Fruit fly (Drosophila melanogaster) whole organism, embryonic: ENCODE measurements around the gene Gcn5.
A peak's percentile ranks its signal among the peaks of the same experiment; 100 is the strongest.

ENCODE experiments used
- Bdp1 ChIP-seq: fragments of 200-800 bp; sonication (Bioruptor generic); optimal IDR thresholded peaks from 3 replicates; lab custom pipeline; 2016; ENCODE audit warnings: missing biosample characterization, missing genetic modification characterization
- CG10209 ChIP-seq: fragments of 200-800 bp; sonication (Bioruptor generic); optimal IDR thresholded peaks from 3 replicates; lab custom pipeline; 2017; ENCODE audit warnings: missing biosample characterization, mild to moderate bottlenecking, missing genetic modification characterization, missing genetic modification reagents
- CG1024 ChIP-seq: fragments of 200-800 bp; sonication (Bioruptor generic); IDR thresholded peaks from 2 replicates; pipeline ENCODE4 v1.3.6; 2022; ENCODE audit warnings: missing biosample characterization, missing genetic modification characterization
- CG11093 ChIP-seq: fragments of 200-800 bp; sonication (Bioruptor generic); IDR thresholded peaks from 3 replicates; pipeline ENCODE4 v1.3.6; 2022; ENCODE audit warnings: missing biosample characterization, missing genetic modification characterization
- CG11456 ChIP-seq: fragments of 200-800 bp; sonication (Bioruptor generic); IDR thresholded peaks from 3 replicates; pipeline ENCODE4 v1.3.6; 2022; ENCODE audit warnings: missing biosample characterization, missing genetic modification characterization
- CG1233 ChIP-seq: fragments of 200-800 bp; sonication (Bioruptor generic); optimal IDR thresholded peaks from 4 replicates; lab custom pipeline; 2018; ENCODE audit warnings: missing biosample characterization, mild to moderate bottlenecking, missing genetic modification characterization
- CG14014 ChIP-seq: fragments of 200-800 bp; sonication (Bioruptor generic); IDR thresholded peaks from 2 replicates; pipeline ENCODE4 v1.3.6; 2022; ENCODE audit warnings: missing biosample characterization, missing genetic modification characterization
- CG16815 ChIP-seq: fragments of 200-800 bp; sonication (Bioruptor generic); optimal IDR thresholded peaks from 3 replicates; lab custom pipeline; 2017; ENCODE audit warnings: missing biosample characterization, mild to moderate bottlenecking, missing genetic modification characterization
- CG17328 ChIP-seq: fragments of 200-800 bp; sonication (Bioruptor generic); IDR thresholded peaks from 2 replicates; pipeline ENCODE4 v1.3.6; 2022; ENCODE audit warnings: missing biosample characterization, missing genetic modification characterization
- CG32767 ChIP-seq: fragments of 200-800 bp; sonication (Bioruptor generic); IDR thresholded peaks from 2 replicates; pipeline ENCODE4 v1.3.6; 2022; ENCODE audit warnings: missing biosample characterization, missing genetic modification characterization
- CG34422 ChIP-seq: fragments of 200-800 bp; sonication (Bioruptor generic); IDR thresholded peaks from 3 replicates; pipeline ENCODE4 v1.3.6; 2022; ENCODE audit warnings: missing biosample characterization, missing genetic modification characterization
- CG3995 ChIP-seq: fragments of 200-800 bp; sonication (Bioruptor generic); optimal IDR thresholded peaks from 3 replicates; lab custom pipeline; 2016; ENCODE audit warnings: missing biosample characterization, missing genetic modification characterization
- CG6654 ChIP-seq: fragments of 200-800 bp; sonication (Bioruptor generic); optimal IDR thresholded peaks from 2 replicates; lab custom pipeline; 2017; ENCODE audit warnings: missing biosample characterization, mild to moderate bottlenecking, missing genetic modification characterization
- CG6683 ChIP-seq: fragments of 200-800 bp; sonication (Bioruptor generic); optimal IDR thresholded peaks from 2 replicates; lab custom pipeline; 2017; ENCODE audit warnings: missing biosample characterization, mild to moderate bottlenecking, missing genetic modification characterization, missing genetic modification reagents
- CG6689 ChIP-seq: fragments of 200-800 bp; sonication (Bioruptor generic); IDR thresholded peaks from 2 replicates; pipeline ENCODE4 v1.3.6; 2022; ENCODE audit warnings: missing biosample characterization, missing genetic modification characterization
- CG7987 ChIP-seq: fragments of 200-800 bp; sonication (Bioruptor generic); optimal IDR thresholded peaks from 2 replicates; lab custom pipeline; 2018; ENCODE audit warnings: missing biosample characterization, mild to moderate bottlenecking, missing genetic modification characterization, moderate library complexity
- CG8359 ChIP-seq: fragments of 200-800 bp; sonication (Bioruptor generic); optimal IDR thresholded peaks from 2 replicates; lab custom pipeline; 2017; ENCODE audit warnings: missing biosample characterization, mild to moderate bottlenecking, missing genetic modification characterization, borderline replicate concordance
- CG8478 ChIP-seq: fragments of >200 bp; optimal IDR thresholded peaks from 2 replicates; lab custom pipeline; 2018
- CG8765 ChIP-seq: fragments of 200-800 bp; sonication (Bioruptor generic); IDR thresholded peaks from 2 replicates; pipeline ENCODE4 v1.3.6; 2022; ENCODE audit warnings: missing biosample characterization, missing genetic modification characterization
- CG9437 ChIP-seq: fragments of 200-800 bp; sonication (Bioruptor generic); optimal IDR thresholded peaks from 2 replicates; lab custom pipeline; 2018; ENCODE audit warnings: missing biosample characterization, mild to moderate bottlenecking, missing genetic modification characterization
- CG9817 ChIP-seq: fragments of 200-800 bp; sonication (Bioruptor generic); optimal IDR thresholded peaks from 2 replicates; lab custom pipeline; 2018; ENCODE audit warnings: missing biosample characterization, mild to moderate bottlenecking, missing genetic modification characterization, moderate library complexity
- CG9876 ChIP-seq: fragments of 200-800 bp; sonication (Bioruptor generic); optimal IDR thresholded peaks from 2 replicates; lab custom pipeline; 2016; ENCODE audit warnings: missing biosample characterization, missing genetic modification characterization
- D19A ChIP-seq: fragments of 200-800 bp; optimal IDR thresholded peaks from 3 replicates; lab custom pipeline; 2019; ENCODE audit warnings: missing biosample characterization, mild to moderate bottlenecking, missing genetic modification characterization, moderate library complexity
- Dbx ChIP-seq: fragments of 200-800 bp; sonication (Bioruptor generic); IDR thresholded peaks from 3 replicates; pipeline ENCODE4 v1.3.6; 2022; ENCODE audit warnings: missing biosample characterization, missing genetic modification characterization
- E2f2 ChIP-seq: fragments of 200-800 bp; sonication (Bioruptor generic); IDR thresholded peaks from 2 replicates; pipeline ENCODE4 v1.3.6; 2022; ENCODE audit warnings: missing biosample characterization, missing genetic modification characterization
- HHEX ChIP-seq: fragments of 200-800 bp; sonication (Bioruptor generic); optimal IDR thresholded peaks from 3 replicates; lab custom pipeline; 2017; ENCODE audit warnings: missing biosample characterization, mild to moderate bottlenecking, missing genetic modification characterization, missing genetic modification reagents
- Hmx ChIP-seq: fragments of 200-800 bp; sonication (Bioruptor generic); optimal IDR thresholded peaks from 2 replicates; lab custom pipeline; 2016; ENCODE audit warnings: missing biosample characterization, missing genetic modification characterization
- MTF-1 ChIP-seq: fragments of 200-800 bp; sonication (Bioruptor generic); optimal IDR thresholded peaks from 2 replicates; lab custom pipeline; 2018; ENCODE audit warnings: missing biosample characterization, mild to moderate bottlenecking, missing genetic modification characterization, borderline replicate concordance
- NC2β ChIP-seq: fragments of 200-800 bp; sonication (Bioruptor generic); optimal IDR thresholded peaks from 2 replicates; lab custom pipeline; 2016; ENCODE audit warnings: missing biosample characterization, missing genetic modification characterization
- Nf-YA ChIP-seq: fragments of 200-800 bp; sonication (Bioruptor generic); IDR thresholded peaks from 2 replicates; pipeline ENCODE4 v1.3.6; 2022; ENCODE audit warnings: missing biosample characterization, missing genetic modification characterization
- Poxn ChIP-seq: fragments of 200-800 bp; sonication (Bioruptor generic); IDR thresholded peaks from 2 replicates; pipeline ENCODE4 v1.3.6; 2022; ENCODE audit warnings: missing biosample characterization, missing genetic modification characterization
- Rfx ChIP-seq: fragments of 200-800 bp; sonication (Bioruptor generic); IDR thresholded peaks from 2 replicates; pipeline ENCODE4 v1.3.6; 2022; ENCODE audit warnings: missing biosample characterization, missing genetic modification characterization
- Spps ChIP-seq: fragments of 200-800 bp; sonication (Bioruptor generic); optimal IDR thresholded peaks from 2 replicates; lab custom pipeline; 2018; ENCODE audit warnings: missing biosample characterization, mild to moderate bottlenecking, missing genetic modification characterization
- TFAM ChIP-seq: fragments of 200-800 bp; sonication (Bioruptor generic); optimal IDR thresholded peaks from 2 replicates; lab custom pipeline; 2017; ENCODE audit warnings: missing biosample characterization, missing genetic modification characterization, inconsistent platforms
- ac ChIP-seq: fragments of 200-800 bp; sonication (Bioruptor generic); optimal IDR thresholded peaks from 3 replicates; lab custom pipeline; 2017; ENCODE audit warnings: missing biosample characterization, mild to moderate bottlenecking, missing genetic modification characterization
- ara ChIP-seq: fragments of 200-800 bp; sonication (Bioruptor generic); IDR thresholded peaks from 2 replicates; pipeline ENCODE4 v1.3.6; 2022; ENCODE audit warnings: missing biosample characterization, missing genetic modification characterization
- az2 ChIP-seq: fragments of 200-800 bp; sonication (Bioruptor generic); optimal IDR thresholded peaks from 3 replicates; lab custom pipeline; 2016; ENCODE audit warnings: missing biosample characterization, missing genetic modification characterization
- bab2 ChIP-seq: fragments of 200-800 bp; sonication (Bioruptor generic); optimal IDR thresholded peaks from 2 replicates; lab custom pipeline; 2016; ENCODE audit warnings: missing biosample characterization, missing genetic modification characterization
- dan ChIP-seq: fragments of 200-800 bp; sonication (Bioruptor generic); IDR thresholded peaks from 2 replicates; pipeline ENCODE4 v1.3.6; 2022; ENCODE audit warnings: missing biosample characterization, missing genetic modification characterization
- dmrt99B ChIP-seq: fragments of 200-800 bp; sonication (Bioruptor generic); optimal IDR thresholded peaks from 2 replicates; lab custom pipeline; 2018; ENCODE audit warnings: missing biosample characterization, mild to moderate bottlenecking, missing genetic modification characterization, moderate library complexity
- eve ChIP-seq, 2 experiments: fragments of >200 bp; optimal IDR thresholded peaks; 2 replicates each; lab custom pipeline; 2017; ENCODE audit warnings: missing biosample characterization in 2 of 2, missing genetic modification characterization in 2 of 2
- exex ChIP-seq: fragments of 200-800 bp; sonication (Bioruptor generic); optimal IDR thresholded peaks from 4 replicates; lab custom pipeline; 2018; ENCODE audit warnings: missing biosample characterization, mild to moderate bottlenecking, missing genetic modification characterization, moderate library complexity
- gce ChIP-seq: fragments of 200-800 bp; sonication (Bioruptor generic); IDR thresholded peaks from 3 replicates; pipeline ENCODE4 v1.3.6; 2022; ENCODE audit warnings: missing biosample characterization, missing genetic modification characterization
- h ChIP-seq: fragments of >200 bp; optimal IDR thresholded peaks from 2 replicates; lab custom pipeline; 2017
- hkb ChIP-seq, 2 experiments: fragments of 200-800 bp in 1 of 2; fragments of >200 bp in 1 of 2; sonication (Bioruptor generic) in 1 of 2; IDR thresholded peaks in 1 of 2; optimal IDR thresholded peaks in 1 of 2; 2 replicates each; pipeline versions ENCODE4 v1.3.6 to Lab custom; 2017 to 2022; ENCODE audit warnings: missing biosample characterization in 1 of 2, missing genetic modification characterization in 1 of 2
- kay ChIP-seq: fragments of 200-800 bp; sonication (Bioruptor generic); optimal IDR thresholded peaks from 2 replicates; lab custom pipeline; 2016; ENCODE audit warnings: missing biosample characterization, missing genetic modification characterization
- mirr ChIP-seq: fragments of 200-800 bp; sonication (Bioruptor generic); optimal IDR thresholded peaks from 3 replicates; lab custom pipeline; 2018; ENCODE audit warnings: missing biosample characterization, mild to moderate bottlenecking, missing genetic modification characterization
- odd ChIP-seq: fragments of 200-800 bp; sonication (Bioruptor generic); optimal IDR thresholded peaks from 2 replicates; lab custom pipeline; 2017; ENCODE audit warnings: missing biosample characterization, mild to moderate bottlenecking, missing genetic modification characterization
- pho ChIP-seq: fragments of 200-800 bp; sonication (Bioruptor generic); optimal IDR thresholded peaks from 2 replicates; lab custom pipeline; 2016; ENCODE audit warnings: missing biosample characterization, missing genetic modification characterization
- pita ChIP-seq: fragments of 200-800 bp; sonication (Bioruptor generic); optimal IDR thresholded peaks from 2 replicates; lab custom pipeline; 2017; ENCODE audit warnings: missing biosample characterization, mild to moderate bottlenecking, missing genetic modification characterization
- vnd ChIP-seq: fragments of 200-800 bp; sonication (Bioruptor generic); IDR thresholded peaks from 3 replicates; pipeline ENCODE4 v1.3.6; 2022; ENCODE audit warnings: missing biosample characterization, missing genetic modification characterization; ENCODE audit not compliant: partially characterized antibody

Gene Gcn5

dm6 chr3L:12533392-12534070, 9.7 kb upstream of the Gcn5 start, which contains the start of the genes Tsf2 and CG34242 (continued):
- TF ChIP-seq CG9876 (GFP tag; lab: Kevin White, UChicago) = no peak
- TF ChIP-seq hkb (optimal IDR thresholded peaks at IDR 0.05; lab: Kevin White, UChicago) = no peak
- TF ChIP-seq hkb (GFP tag; IDR thresholded peaks at IDR 0.05; lab: Robert Waterston, UW) = peak; percentile 85
- TF ChIP-seq Poxn (GFP tag; lab: Robert Waterston, UW) = peak; percentile 31; the same call in 1 of the 2 replicates
- TF ChIP-seq CG8359 (GFP tag; lab: Kevin White, UChicago) = peak; percentile 45
- TF ChIP-seq bab2 (GFP tag; lab: Kevin White, UChicago) = no peak
- no peak for TF ChIP-seq CG16815
- peak; percentile 96 for TF ChIP-seq Rfx (GFP tag; lab: Robert Waterston, UW)
- peak; percentile 87 for TF ChIP-seq CG8765 (GFP tag; lab: Robert Waterston, UW)
- peak; percentile 81 for TF ChIP-seq dmrt99B (tag; lab: Kevin White, UChicago)
- peak; percentile 92 for TF ChIP-seq CG34422
- TF ChIP-seq Nf-YA (GFP tag; lab: Robert Waterston, UW) = peak; percentile 91
- peak; percentile 84 for TF ChIP-seq dan (GFP tag; lab: Robert Waterston, UW)
- TF ChIP-seq CG6683 (GFP tag; lab: Kevin White, UChicago) = peak; percentile 58
- no peak for TF ChIP-seq TFAM (GFP tag; lab: Kevin White, UChicago)
- peak; percentile 94 for TF ChIP-seq Dbx (GFP tag; lab: Robert Waterston, UW)
- TF ChIP-seq h = no peak
- peak; percentile 59 for TF ChIP-seq CG7987 (GFP tag; lab: Kevin White, UChicago)
- 0 out of 2 replicates have a peak, but pooled peaks have one; percentile 12 for TF ChIP-seq CG1024 (GFP tag; lab: Robert Waterston, UW)
- TF ChIP-seq CG14014 = peak; percentile 94
- no peak for TF ChIP-seq eve (GFP tag; optimal IDR thresholded peaks at IDR 0.05; lab: Kevin White, UChicago)
- TF ChIP-seq az2 (GFP tag; lab: Kevin White, UChicago) = no peak
- peak; percentile 94 for TF ChIP-seq CG11456 (GFP tag; lab: Robert Waterston, UW)
- peak; percentile 70 for TF ChIP-seq kay
- peak; percentile 24; the same call in 1 of the 2 replicates for TF ChIP-seq E2f2 (GFP tag; lab: Robert Waterston, UW)
- peak; percentile 82 for TF ChIP-seq D19A (tag; lab: Kevin White, UChicago)
- TF ChIP-seq CG6654 (GFP tag; lab: Kevin White, UChicago) = peak; percentile 49
- TF ChIP-seq CG9817 (tag; lab: Kevin White, UChicago) = peak; percentile 58
- TF ChIP-seq MTF-1 = peak; percentile 39
- no peak for TF ChIP-seq pita
- no peak for TF ChIP-seq pho (GFP tag; lab: Kevin White, UChicago)
- no peak for TF ChIP-seq CG1233
- peak; percentile 34 for TF ChIP-seq CG9437
- TF ChIP-seq vnd = no peak
- TF ChIP-seq gce (GFP tag; lab: Robert Waterston, UW) = peak; percentile 94
- TF ChIP-seq Hmx (GFP tag; lab: Kevin White, UChicago) = no peak
- TF ChIP-seq HHEX (GFP tag; lab: Kevin White, UChicago) = peak; percentile 74
- peak; percentile 95 for TF ChIP-seq ara (GFP tag; lab: Robert Waterston, UW)
- TF ChIP-seq NC2β (GFP tag; lab: Kevin White, UChicago) = no peak
- TF ChIP-seq CG11093 (GFP tag; lab: Robert Waterston, UW) = peak; percentile 75; the same call in 2 of the 3 replicates
- peak; percentile 4 for TF ChIP-seq CG10209
- no peak for TF ChIP-seq CG8478 (lab: Kevin White, UChicago)
- TF ChIP-seq ac (GFP tag; lab: Kevin White, UChicago) = no peak
- TF ChIP-seq odd = no peak
- peak; percentile 97 for TF ChIP-seq CG6689 (GFP tag; lab: Robert Waterston, UW)
- peak; percentile 29 for TF ChIP-seq Spps
- TF ChIP-seq CG3995 = peak; percentile 61
- no peak for TF ChIP-seq CG32767 (GFP tag; lab: Robert Waterston, UW)
- TF ChIP-seq exex (tag; lab: Kevin White, UChicago) = no peak
- TF ChIP-seq mirr (GFP tag; lab: Kevin White, UChicago) = no peak
- no peak for TF ChIP-seq CG17328 (GFP tag; lab: Robert Waterston, UW)
- TF ChIP-seq Bdp1 (GFP tag; lab: Kevin White, UChicago) = no peak
